Fruit fly (Drosophila melanogaster): Measurements from ENCODE around the gene Atg4a.

The Atg4a gene

dm6 chr2L:1043195-1043990 is 37.3 kb upstream of the Atg4a start (continued):
- peak; percentile 86 for TF ChIP-seq CG2120 (GFP tag; optimal IDR thresholded peaks at IDR 0.05)
- peak; percentile 31 for TF ChIP-seq caup (GFP tag; optimal IDR thresholded peaks at IDR 0.05; ENCODE audit: severe bottlenecking)
- peak; percentile 30 for TF ChIP-seq gro (GFP tag; optimal IDR thresholded peaks at IDR 0.05)
- TF ChIP-seq lov (optimal IDR thresholded peaks at IDR 0.05): no peak
- TF ChIP-seq lov (GFP tag; IDR thresholded peaks at IDR 0.05): no peak
- TF ChIP-seq CG10209 (GFP tag; optimal IDR thresholded peaks at IDR 0.05): peak; percentile 6
- no peak for TF ChIP-seq Atf3 (GFP tag; optimal IDR thresholded peaks at IDR 0.05)
- TF ChIP-seq Ptx1 (GFP tag; IDR thresholded peaks at IDR 0.05): peak; percentile 25; the same call in 1 of the 2 replicates
- no peak for TF ChIP-seq chn (GFP tag; optimal IDR thresholded peaks at IDR 0.05)
- TF ChIP-seq CG13123 (GFP tag; optimal IDR thresholded peaks at IDR 0.05): no peak
- no peak for TF ChIP-seq CG11093 (GFP tag; IDR thresholded peaks at IDR 0.05)
- TF ChIP-seq CG10366 (GFP tag; IDR thresholded peaks at IDR 0.05): 0 out of 2 replicates have a peak, but pooled peaks have one; percentile 18
- TF ChIP-seq CG34376 (GFP tag; optimal IDR thresholded peaks at IDR 0.05): peak; percentile 5
- TF ChIP-seq prd (optimal IDR thresholded peaks at IDR 0.05): no peak
- 0 out of 3 replicates have a peak, but pooled peaks have one; percentile 27 for TF ChIP-seq prd (GFP tag; IDR thresholded peaks at IDR 0.05)
- TF ChIP-seq Hmr (GFP tag; optimal IDR thresholded peaks at IDR 0.05): peak; percentile 78
- peak; percentile 74 for TF ChIP-seq row (GFP tag; IDR thresholded peaks at IDR 0.05)
- TF ChIP-seq CG17385 (GFP tag; optimal IDR thresholded peaks at IDR 0.05): peak; percentile 29
- peak; percentile 72 for TF ChIP-seq CG7786 (GFP tag; optimal IDR thresholded peaks at IDR 0.05)
- TF ChIP-seq lilli (GFP tag; optimal IDR thresholded peaks at IDR 0.05): peak; percentile 69
- TF ChIP-seq Dbx (GFP tag; IDR thresholded peaks at IDR 0.05): peak; percentile 62; the same call in 2 of the 3 replicates
- TF ChIP-seq CG7556 (GFP tag; optimal IDR thresholded peaks at IDR 0.05): peak; percentile 62
- TF ChIP-seq Meics (GFP tag; optimal IDR thresholded peaks at IDR 0.05): peak; percentile 53
- peak; percentile 51; the same call in 1 of the 2 replicates for TF ChIP-seq CG9215 (GFP tag; IDR thresholded peaks at IDR 0.05)
- TF ChIP-seq Hsf (GFP tag; optimal IDR thresholded peaks at IDR 0.05): peak; percentile 35
- TF ChIP-seq scrt (GFP tag; optimal IDR thresholded peaks at IDR 0.05): peak; percentile 96
- no peak for TF ChIP-seq Oli (tag; optimal IDR thresholded peaks at IDR 0.05)
- 0 out of 3 replicates have a peak, but pooled peaks have one; percentile 29 for TF ChIP-seq CG11456 (GFP tag; IDR thresholded peaks at IDR 0.05)
- TF ChIP-seq H2.0 (GFP tag; IDR thresholded peaks at IDR 0.05): no peak
- no peak for TF ChIP-seq nau (GFP tag; optimal IDR thresholded peaks at IDR 0.05)
- TF ChIP-seq Chrac-16 (GFP tag; optimal IDR thresholded peaks at IDR 0.05): no peak
- no peak for TF ChIP-seq Bteb2 (GFP tag; optimal IDR thresholded peaks at IDR 0.05)
- TF ChIP-seq Atf6 (GFP tag; IDR thresholded peaks at IDR 0.05): peak; percentile 68; the same call in 1 of the 2 replicates
- peak in 1 of 2 experiments; percentile 30 for TF ChIP-seq dpn (GFP tag; optimal IDR thresholded peaks at IDR 0.05)
- peak; percentile 29 for TF ChIP-seq Fer1 (GFP tag; optimal IDR thresholded peaks at IDR 0.05)
- peak; percentile 12 for TF ChIP-seq D19B (GFP tag; optimal IDR thresholded peaks at IDR 0.05)
- peak; percentile 24 for TF ChIP-seq CG7839 (tag; optimal IDR thresholded peaks at IDR 0.05)
- 0 out of 2 replicates have a peak, but pooled peaks have one; percentile 8 for TF ChIP-seq CG3847 (GFP tag; IDR thresholded peaks at IDR 0.05)
- TF ChIP-seq cwo (GFP tag; optimal IDR thresholded peaks at IDR 0.05): peak; percentile 39
- peak; percentile 10 for TF ChIP-seq HmgZ (tag; optimal IDR thresholded peaks at IDR 0.05)

DNA sequence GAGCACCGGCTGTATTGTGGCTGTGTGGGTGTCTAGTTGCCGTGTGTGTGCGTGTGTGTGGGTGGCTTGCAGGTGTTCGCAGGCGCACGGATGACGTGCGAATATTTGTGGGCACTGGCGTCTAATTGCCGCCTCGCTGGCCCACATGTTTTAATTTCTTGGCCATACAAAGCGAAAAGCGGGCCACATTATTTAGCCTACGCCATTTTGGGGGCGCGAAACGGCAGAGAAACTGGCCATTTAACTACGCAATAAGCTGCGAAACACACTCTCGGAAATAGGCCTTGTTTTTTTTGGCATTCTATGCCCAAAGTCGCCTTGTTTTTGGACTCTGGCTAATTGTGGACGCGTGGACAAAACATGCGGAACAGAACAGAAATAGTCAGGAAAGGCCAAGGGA is 33.5 kb upstream of the Atg4a start:
- TF ChIP-seq ro (GFP tag; IDR thresholded peaks at IDR 0.05) (no peak), Nf-YB (GFP tag; optimal IDR thresholded peaks at IDR 0.05) (no peak), en (GFP tag; optimal IDR thresholded peaks at IDR 0.05) (no peak), btn (GFP tag; optimal IDR thresholded peaks at IDR 0.05) (no peak), CG7928 (GFP tag; optimal IDR thresholded peaks at IDR 0.05) (no peak), Ets65A (GFP tag) (peak; percentile 56), Lpt (GFP tag; optimal IDR thresholded peaks at IDR 0.05) (no peak), ems (GFP tag; optimal IDR thresholded peaks at IDR 0.05) (no peak), CG5245 (GFP tag; optimal IDR thresholded peaks at IDR 0.05) (no peak), chinmo (GFP tag; IDR thresholded peaks at IDR 0.05; ENCODE audit: partially characterized antibody) (no peak), CG13775 (GFP tag; optimal IDR thresholded peaks at IDR 0.05) (no peak), Trl (optimal IDR thresholded peaks at IDR 0.05) (peak in 1 of 2 experiments; percentile 48), Trl (GFP tag; optimal IDR thresholded peaks at IDR 0.05) (no peak)

Data from whole organism, embryonic.